Fruit fly (Drosophila melanogaster): ENCODE data around the gene CG14969.

The CG14969 gene

DNA sequence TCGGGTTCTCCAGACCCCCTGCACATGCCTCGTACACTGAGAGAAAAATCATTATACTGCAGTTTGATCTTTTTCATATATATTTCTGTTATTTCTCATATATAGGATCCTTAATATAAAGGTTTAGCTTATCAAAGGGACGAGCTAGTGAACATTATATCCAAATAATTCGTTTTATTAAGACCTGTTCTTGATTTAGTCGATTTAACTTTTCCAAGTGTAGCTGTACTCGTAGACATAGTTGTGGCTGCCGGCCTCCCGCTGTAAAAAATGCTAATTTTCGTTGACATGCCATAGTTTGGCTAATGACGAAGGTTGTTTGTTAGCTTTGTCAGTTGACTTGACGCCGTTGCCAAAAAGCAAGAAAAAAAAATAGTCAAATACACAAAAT lies 47.7 kb upstream of the CG14969 start (continued):
- peak; percentile 59; the same call in 1 of the 2 replicates for TF ChIP-seq cas (GFP tag; IDR thresholded peaks at IDR 0.05)
- peak; percentile 92 for TF ChIP-seq Xrp1 (GFP tag; IDR thresholded peaks at IDR 0.05)
- TF ChIP-seq salm (tag; optimal IDR thresholded peaks at IDR 0.05) = peak; percentile 80
- peak; percentile 76 for TF ChIP-seq CG8359 (GFP tag; optimal IDR thresholded peaks at IDR 0.05; ENCODE audit: borderline replicate concordance)
- TF ChIP-seq CG31388 (GFP tag; optimal IDR thresholded peaks at IDR 0.05) = peak; percentile 30
- TF ChIP-seq CG14050 (GFP tag; IDR thresholded peaks at IDR 0.05) = peak; percentile 79
- peak; percentile 83 for TF ChIP-seq CG12155 (GFP tag; optimal IDR thresholded peaks at IDR 0.05)
- peak; percentile 65 for TF ChIP-seq TFAM (GFP tag; optimal IDR thresholded peaks at IDR 0.05)
- peak; percentile 69 for TF ChIP-seq her (GFP tag; optimal IDR thresholded peaks at IDR 0.05)
- peak; percentile 68 for TF ChIP-seq nau (GFP tag; optimal IDR thresholded peaks at IDR 0.05)
- TF ChIP-seq ftz-f1 (GFP tag; optimal IDR thresholded peaks at IDR 0.05) = no peak
- peak; percentile 58 for TF ChIP-seq CG1792 (GFP tag; optimal IDR thresholded peaks at IDR 0.05)
- peak; percentile 88 for TF ChIP-seq CrebB (tag; optimal IDR thresholded peaks at IDR 0.05)
- TF ChIP-seq Asciz (GFP tag; optimal IDR thresholded peaks at IDR 0.05) = peak; percentile 74
- TF ChIP-seq Hand (GFP tag; optimal IDR thresholded peaks at IDR 0.05) = peak; percentile 69
- TF ChIP-seq CG31365 (tag; optimal IDR thresholded peaks at IDR 0.05) = peak; percentile 65
- TF ChIP-seq CG15696 (tag; optimal IDR thresholded peaks at IDR 0.05) = peak; percentile 86
- TF ChIP-seq hb (GFP tag; IDR thresholded peaks at IDR 0.05; ENCODE audit: partially characterized antibody) = no peak
- peak; percentile 71 for TF ChIP-seq CG17568 (GFP tag; optimal IDR thresholded peaks at IDR 0.05)
- peak; percentile 70 for TF ChIP-seq CG2875 (GFP tag; optimal IDR thresholded peaks at IDR 0.05)
- peak; percentile 89 for TF ChIP-seq CG4424 (GFP tag; optimal IDR thresholded peaks at IDR 0.05)
- TF ChIP-seq CG18262 (tag; optimal IDR thresholded peaks at IDR 0.05) = peak; percentile 92
- peak in 1 of 2 experiments; percentile 75 for TF ChIP-seq Eip74EF (GFP tag; optimal IDR thresholded peaks at IDR 0.05)
- TF ChIP-seq eyg (GFP tag; optimal IDR thresholded peaks at IDR 0.05) = peak; percentile 65
- TF ChIP-seq CG8765 (GFP tag; IDR thresholded peaks at IDR 0.05) = peak; percentile 62
- peak; percentile 40 for TF ChIP-seq crc (GFP tag; optimal IDR thresholded peaks at IDR 0.05)
- peak; percentile 57; the same call in 1 of the 2 replicates for TF ChIP-seq ap (GFP tag; IDR thresholded peaks at IDR 0.05)
- peak; percentile 92 for TF ChIP-seq CG10979 (tag; optimal IDR thresholded peaks at IDR 0.05)
- peak; percentile 34 for TF ChIP-seq stwl (tag; optimal IDR thresholded peaks at IDR 0.05)
- TF ChIP-seq insv (GFP tag; optimal IDR thresholded peaks at IDR 0.05) = no peak
- TF ChIP-seq CG12659 (GFP tag; optimal IDR thresholded peaks at IDR 0.05) = peak; percentile 78
- TF ChIP-seq Trl (optimal IDR thresholded peaks at IDR 0.05) = no peak
- TF ChIP-seq Trl (GFP tag; optimal IDR thresholded peaks at IDR 0.05) = peak; percentile 75
- TF ChIP-seq CG2202 (tag; optimal IDR thresholded peaks at IDR 0.05) = peak; percentile 76
- peak; percentile 71 to 87 for TF ChIP-seq Pdp1 (GFP tag; optimal IDR thresholded peaks at IDR 0.05)
- peak; percentile 85 for TF ChIP-seq wdn (GFP tag; IDR thresholded peaks at IDR 0.05)
- no peak for TF ChIP-seq gt (GFP tag; IDR thresholded peaks at IDR 0.05)
- TF ChIP-seq amos (GFP tag; IDR thresholded peaks at IDR 0.05; ENCODE audit: partially characterized antibody) = no peak
- TF ChIP-seq CG30431 (GFP tag; optimal IDR thresholded peaks at IDR 0.05) = peak; percentile 61
- no peak for TF ChIP-seq Dref (GFP tag; IDR thresholded peaks at IDR 0.05)
- no peak for TF ChIP-seq zen2 (GFP tag; IDR thresholded peaks at IDR 0.05; ENCODE audit: partially characterized antibody)
- peak; percentile 86 for TF ChIP-seq tgo (GFP tag; IDR thresholded peaks at IDR 0.05)
- peak; percentile 33 for TF ChIP-seq CG14965 (GFP tag; optimal IDR thresholded peaks at IDR 0.05; ENCODE audit: borderline replicate concordance)
- TF ChIP-seq CG7745 (tag; optimal IDR thresholded peaks at IDR 0.05) = peak; percentile 41
- no peak for TF ChIP-seq Dll (GFP tag; IDR thresholded peaks at IDR 0.05; ENCODE audit: partially characterized antibody)
- TF ChIP-seq CG2199 (GFP tag; IDR thresholded peaks at IDR 0.05) = 0 out of 3 replicates have a peak, but pooled peaks have one; percentile 57
- TF ChIP-seq CG31224 (GFP tag; IDR thresholded peaks at IDR 0.05) = peak; percentile 83
- peak; percentile 76 for TF ChIP-seq CG6254 (GFP tag; optimal IDR thresholded peaks at IDR 0.05)
- TF ChIP-seq CG3847 (GFP tag; IDR thresholded peaks at IDR 0.05) = peak; percentile 80
- TF ChIP-seq hth (optimal IDR thresholded peaks at IDR 0.05) = no peak
